Fruit fly (Drosophila melanogaster) whole organism, prepupa: ENCODE results near the gene ImpE1.

ENCODE experiments used
- Blimp-1 ChIP-seq: fragments of 200-800 bp; sonication (Bioruptor generic); optimal IDR thresholded peaks from 3 replicates; lab custom pipeline; 2017; ENCODE audit warnings: missing biosample characterization, missing genetic modification characterization, mild to moderate bottlenecking, moderate library complexity, missing genetic modification reagents
- CG10669 ChIP-seq: fragments of 200-800 bp; sonication (Bioruptor generic); optimal IDR thresholded peaks from 3 replicates; lab custom pipeline; 2018; ENCODE audit warnings: missing biosample characterization, mild to moderate bottlenecking, missing genetic modification characterization, moderate library complexity
- CG11294 ChIP-seq: fragments of 200-800 bp; sonication (Bioruptor generic); IDR thresholded peaks from 2 replicates; pipeline ENCODE4 v1.3.6; 2022; ENCODE audit warnings: missing biosample characterization, missing genetic modification characterization
- CG11762 ChIP-seq: fragments of 200-800 bp; sonication (Bioruptor generic); optimal IDR thresholded peaks from 3 replicates; lab custom pipeline; 2016; ENCODE audit warnings: missing biosample characterization, missing genetic modification characterization; ENCODE audit not compliant: insufficient read depth
- CG11902 ChIP-seq: fragments of 200-800 bp; sonication (Bioruptor generic); optimal IDR thresholded peaks from 3 replicates; lab custom pipeline; 2016; ENCODE audit warnings: missing biosample characterization, missing genetic modification characterization
- CG15336 ChIP-seq: fragments of 200-800 bp; sonication (Bioruptor generic); IDR thresholded peaks from 2 replicates; pipeline ENCODE4 v1.3.6; 2022; ENCODE audit warnings: missing biosample characterization, missing genetic modification characterization
- CG3032 ChIP-seq: fragments of 200-800 bp; optimal IDR thresholded peaks from 2 replicates; lab custom pipeline; 2019; ENCODE audit warnings: missing biosample characterization, mild to moderate bottlenecking, missing genetic modification characterization, moderate library complexity
- CG32006 ChIP-seq: fragments of 200-800 bp; sonication (Bioruptor generic); optimal IDR thresholded peaks from 3 replicates; lab custom pipeline; 2017; ENCODE audit warnings: missing biosample characterization, mild to moderate bottlenecking, missing genetic modification characterization
- CG34406 ChIP-seq: fragments of 200-800 bp; sonication (Bioruptor generic); optimal IDR thresholded peaks from 3 replicates; lab custom pipeline; 2016; ENCODE audit warnings: missing biosample characterization, missing genetic modification characterization
- CG3919 ChIP-seq: fragments of 200-800 bp; sonication (Bioruptor generic); optimal IDR thresholded peaks from 3 replicates; lab custom pipeline; 2016; ENCODE audit warnings: missing biosample characterization, missing genetic modification characterization
- CG4318 ChIP-seq: fragments of 200-800 bp; sonication (Bioruptor generic); optimal IDR thresholded peaks from 3 replicates; lab custom pipeline; 2017; ENCODE audit warnings: missing biosample characterization, mild to moderate bottlenecking, missing genetic modification characterization
- CG6163 ChIP-seq: fragments of 200-800 bp; sonication (Bioruptor generic); IDR thresholded peaks from 3 replicates; pipeline ENCODE4 v1.3.6; 2022; ENCODE audit warnings: missing biosample characterization, missing genetic modification characterization
- CG6792 ChIP-seq: fragments of 200-800 bp; sonication (Bioruptor generic); optimal IDR thresholded peaks from 3 replicates; lab custom pipeline; 2016; ENCODE audit warnings: missing biosample characterization, missing genetic modification characterization
- CG6854 ChIP-seq: fragments of 200-800 bp; sonication (Bioruptor generic); optimal IDR thresholded peaks from 2 replicates; lab custom pipeline; 2017; ENCODE audit warnings: missing biosample characterization, mild to moderate bottlenecking, missing genetic modification characterization
- CG8119 ChIP-seq: fragments of 200-800 bp; sonication (Bioruptor generic); IDR thresholded peaks from 3 replicates; pipeline ENCODE4 v1.3.6; 2022; ENCODE audit warnings: missing biosample characterization, missing genetic modification characterization
- CG8319 ChIP-seq: fragments of 200-800 bp; sonication (Bioruptor generic); optimal IDR thresholded peaks from 3 replicates; lab custom pipeline; 2016; ENCODE audit warnings: missing biosample characterization, missing genetic modification characterization
- CG8632 ChIP-seq: fragments of 200-800 bp; sonication (Bioruptor generic); optimal IDR thresholded peaks from 3 replicates; lab custom pipeline; 2016; ENCODE audit warnings: missing biosample characterization, missing genetic modification characterization
- CG9139 ChIP-seq: fragments of 200-800 bp; sonication (Bioruptor generic); optimal IDR thresholded peaks from 3 replicates; lab custom pipeline; 2017; ENCODE audit warnings: missing biosample characterization, mild to moderate bottlenecking, missing genetic modification characterization
- Eip75B ChIP-seq: fragments of 200-800 bp; sonication (Bioruptor generic); optimal IDR thresholded peaks from 3 replicates; lab custom pipeline; 2016; ENCODE audit warnings: missing biosample characterization, missing genetic modification characterization
- Eip78C ChIP-seq: fragments of 200-800 bp; sonication (Bioruptor generic); peaks from one replicate; lab custom pipeline; 2016; ENCODE audit warnings: missing biosample characterization, missing genetic modification characterization
- Eip93F ChIP-seq: fragments of 200-800 bp; sonication (Bioruptor generic); optimal IDR thresholded peaks from 2 replicates; lab custom pipeline; 2016; ENCODE audit warnings: missing biosample characterization, mild to moderate bottlenecking, missing genetic modification characterization
- Ets21C ChIP-seq: fragments of 200-800 bp; sonication (Bioruptor generic); optimal IDR thresholded peaks from 3 replicates; lab custom pipeline; 2016; ENCODE audit warnings: missing biosample characterization, missing genetic modification characterization
- Ets96B ChIP-seq: fragments of 200-800 bp; optimal IDR thresholded peaks from 2 replicates; lab custom pipeline; 2019; ENCODE audit warnings: missing biosample characterization, mild to moderate bottlenecking, missing genetic modification characterization, moderate library complexity
- Gug ChIP-seq: fragments of 200-800 bp; sonication (Bioruptor generic); IDR thresholded peaks from 2 replicates; pipeline ENCODE4 v1.3.6; 2022; ENCODE audit warnings: missing biosample characterization, missing genetic modification characterization
- Hr4 ChIP-seq: fragments of 200-800 bp; sonication (Bioruptor generic); optimal IDR thresholded peaks from 3 replicates; lab custom pipeline; 2016; ENCODE audit warnings: missing biosample characterization, missing genetic modification characterization
- Met ChIP-seq: fragments of 200-800 bp; sonication (Bioruptor generic); optimal IDR thresholded peaks from 3 replicates; lab custom pipeline; 2016; ENCODE audit warnings: missing biosample characterization, missing genetic modification characterization
- OdsH ChIP-seq: fragments of 200-800 bp; sonication (Bioruptor generic); optimal IDR thresholded peaks from 3 replicates; lab custom pipeline; 2016; ENCODE audit warnings: missing biosample characterization, missing genetic modification characterization
- Smox ChIP-seq: fragments of 200-800 bp; sonication (Bioruptor generic); optimal IDR thresholded peaks from 3 replicates; lab custom pipeline; 2016; ENCODE audit warnings: missing biosample characterization, missing genetic modification characterization
- Sox102F ChIP-seq: fragments of 200-800 bp; sonication (Bioruptor generic); optimal IDR thresholded peaks from 2 replicates; lab custom pipeline; 2016; ENCODE audit warnings: missing biosample characterization, mild to moderate bottlenecking, missing genetic modification characterization
- Sox14 ChIP-seq: fragments of 200-800 bp; sonication (Bioruptor generic); optimal IDR thresholded peaks from 3 replicates; lab custom pipeline; 2016; ENCODE audit warnings: missing biosample characterization, missing genetic modification characterization
- Sox15 ChIP-seq: fragments of 200-800 bp; sonication (Bioruptor generic); optimal IDR thresholded peaks from 3 replicates; lab custom pipeline; 2016; ENCODE audit warnings: missing biosample characterization, missing genetic modification characterization
- acj6 ChIP-seq: fragments of 200-800 bp; sonication (Bioruptor generic); optimal IDR thresholded peaks from 3 replicates; lab custom pipeline; 2016; ENCODE audit warnings: missing biosample characterization, missing genetic modification characterization
- cyc ChIP-seq: fragments of 200-800 bp; sonication (Bioruptor generic); optimal IDR thresholded peaks from 3 replicates; lab custom pipeline; 2016; ENCODE audit warnings: missing biosample characterization, missing genetic modification characterization
- dac ChIP-seq: fragments of 200-800 bp; sonication (Bioruptor generic); optimal IDR thresholded peaks from 2 replicates; lab custom pipeline; 2017; ENCODE audit warnings: missing biosample characterization, mild to moderate bottlenecking, missing genetic modification characterization
- eg ChIP-seq: fragments of 200-800 bp; sonication (Bioruptor generic); IDR thresholded peaks from 3 replicates; pipeline ENCODE4 v1.3.6; 2022; ENCODE audit warnings: missing biosample characterization, missing genetic modification characterization
- esn ChIP-seq: fragments of 200-800 bp; sonication (Bioruptor generic); optimal IDR thresholded peaks from 2 replicates; lab custom pipeline; 2016; ENCODE audit warnings: missing biosample characterization, mild to moderate bottlenecking, missing genetic modification characterization, moderate library complexity
- fd59A ChIP-seq: fragments of 200-800 bp; sonication (Bioruptor generic); optimal IDR thresholded peaks from 2 replicates; lab custom pipeline; 2017; ENCODE audit warnings: missing biosample characterization, mild to moderate bottlenecking, missing genetic modification characterization, missing genetic modification reagents
- fd85E ChIP-seq: fragments of 200-800 bp; sonication (Bioruptor generic); optimal IDR thresholded peaks from 3 replicates; lab custom pipeline; 2016; ENCODE audit warnings: missing biosample characterization, missing genetic modification characterization
- lz ChIP-seq: fragments of 200-800 bp; sonication (Bioruptor generic); optimal IDR thresholded peaks from 3 replicates; lab custom pipeline; 2016; ENCODE audit warnings: missing biosample characterization, missing genetic modification characterization
- net ChIP-seq: fragments of 200-800 bp; sonication (Bioruptor generic); optimal IDR thresholded peaks from 3 replicates; lab custom pipeline; 2016; ENCODE audit warnings: missing biosample characterization, missing genetic modification characterization
- pdm3 ChIP-seq: fragments of 200-800 bp; sonication (Bioruptor generic); optimal IDR thresholded peaks from 3 replicates; lab custom pipeline; 2016; ENCODE audit warnings: missing biosample characterization, missing genetic modification characterization
- salr ChIP-seq, 2 experiments: fragments of 200-800 bp; sonication (Bioruptor generic); optimal IDR thresholded peaks; 3 replicates each; lab custom pipeline; 2016 to 2018; ENCODE audit warnings: missing biosample characterization in 2 of 2, missing genetic modification characterization in 2 of 2, mild to moderate bottlenecking in 1 of 2
- ss ChIP-seq, 2 experiments: fragments of 200-800 bp; sonication (Bioruptor generic); optimal IDR thresholded peaks; 2 replicates in 1 of 2; 3 replicates in 1 of 2; lab custom pipeline; 2017 to 2018; ENCODE audit warnings: mild to moderate bottlenecking in 2 of 2, missing biosample characterization in 2 of 2, missing genetic modification characterization in 2 of 2, moderate library complexity in 1 of 2
- svp ChIP-seq: fragments of 200-800 bp; sonication (Bioruptor generic); peaks from one replicate; lab custom pipeline; 2016; ENCODE audit warnings: missing biosample characterization, missing genetic modification characterization
- topi ChIP-seq: fragments of 200-800 bp; sonication (Bioruptor generic); optimal IDR thresholded peaks from 3 replicates; lab custom pipeline; 2016; ENCODE audit warnings: missing biosample characterization, missing genetic modification characterization
- vri ChIP-seq: fragments of 200-800 bp; sonication (Bioruptor generic); optimal IDR thresholded peaks from 3 replicates; lab custom pipeline; 2016; ENCODE audit warnings: missing biosample characterization, mild to moderate bottlenecking, missing genetic modification characterization

Gene ImpE1

DNA sequence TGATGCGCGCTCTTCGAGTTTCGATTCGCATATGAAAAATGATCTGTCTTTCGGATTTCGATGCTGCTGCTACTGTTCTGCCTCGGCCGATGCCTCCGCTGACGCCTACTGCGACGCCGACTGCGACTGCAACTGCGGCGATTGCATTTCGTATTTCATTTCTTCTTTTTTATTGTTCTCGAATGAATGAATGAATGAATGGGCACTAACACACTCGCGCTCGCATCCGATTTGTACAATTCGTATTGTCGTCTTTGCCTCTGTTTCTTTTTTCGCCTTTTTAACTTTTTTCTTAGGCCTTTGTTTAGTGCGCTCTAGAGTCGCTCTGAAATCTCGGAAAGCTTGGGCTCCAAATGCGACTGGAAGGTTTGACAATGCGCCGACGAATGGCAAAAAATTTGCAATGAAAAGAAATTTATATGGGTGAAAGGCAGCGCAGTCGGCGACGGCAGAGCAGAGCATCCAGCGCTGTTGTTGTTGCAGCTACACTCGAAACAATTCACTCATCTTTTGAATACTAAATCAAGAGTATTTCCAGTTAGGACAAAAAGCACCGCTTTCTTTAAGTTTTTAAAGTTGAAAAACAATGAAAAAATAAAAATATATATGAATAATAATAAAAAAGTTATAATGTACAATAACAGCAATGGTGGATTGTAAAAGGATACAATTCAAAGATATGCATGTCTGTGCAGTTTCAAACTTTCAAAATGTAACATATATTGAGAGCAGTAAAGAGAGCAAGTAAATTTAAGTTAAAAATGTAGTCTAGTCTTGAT, 49.8 kb downstream of the ImpE1 start, which contains the start of gene CG32354 (continued):
- TF ChIP-seq Met (GFP tag; lab: Kevin White, UChicago): peak; percentile 22

DNA sequence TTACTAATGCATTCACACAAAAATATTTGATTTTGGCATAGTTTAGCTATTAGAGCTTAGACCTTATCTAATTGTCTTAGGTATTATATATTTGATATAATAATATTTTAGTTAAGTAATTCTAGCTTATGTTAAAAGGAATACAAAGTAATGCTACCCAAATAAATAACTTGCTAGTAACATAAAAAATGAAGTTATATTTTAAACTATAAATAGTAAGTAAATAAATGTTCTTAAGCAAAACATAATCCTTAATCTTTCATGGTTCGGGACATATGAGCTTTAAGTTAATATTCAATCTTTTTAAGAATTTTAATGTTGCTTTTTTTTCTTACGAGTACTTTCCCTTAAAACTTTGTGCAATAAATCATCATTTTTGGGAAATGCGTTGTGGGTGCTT, 51.0 kb downstream of the ImpE1 start:
- peak; percentile 15 for TF ChIP-seq acj6 (GFP tag; lab: Kevin White, UChicago)
- peak; percentile 85 for TF ChIP-seq Eip78C (GFP tag; lab: Kevin White, UChicago)
- TF ChIP-seq CG3919 (GFP tag; lab: Kevin White, UChicago): peak; percentile 23
- TF ChIP-seq CG3032: peak; percentile 3
- peak; percentile 40; the same call in 1 of the 2 replicates for TF ChIP-seq CG15336 (GFP tag; lab: Robert Waterston, UW)
- TF ChIP-seq Sox102F (GFP tag; lab: Kevin White, UChicago): no peak
- TF ChIP-seq fd85E (GFP tag; lab: Kevin White, UChicago): no peak
- TF ChIP-seq Gug: no peak
- peak; percentile 25 for TF ChIP-seq CG34406 (GFP tag; lab: Kevin White, UChicago)
- TF ChIP-seq fd59A: no peak
- no peak for TF ChIP-seq CG11762
- TF ChIP-seq salr (GFP tag; optimal IDR thresholded peaks at IDR 0.05; lab: Kevin White, UChicago): peak in 1 of 2 experiments; percentile 67
- TF ChIP-seq CG32006: peak; percentile 90
- TF ChIP-seq CG6792 (GFP tag; lab: Kevin White, UChicago): no peak
- TF ChIP-seq OdsH (GFP tag; lab: Kevin White, UChicago): peak; percentile 51
- TF ChIP-seq topi (GFP tag; lab: Kevin White, UChicago): no peak
- TF ChIP-seq Sox14: no peak
- no peak for TF ChIP-seq Met (GFP tag; lab: Kevin White, UChicago)
- TF ChIP-seq vri: no peak
- TF ChIP-seq CG10669 (GFP tag; lab: Kevin White, UChicago): no peak
- no peak for TF ChIP-seq svp
- TF ChIP-seq CG4318: peak; percentile 85
- peak; percentile 2 for TF ChIP-seq CG8632
- peak; percentile 14 for TF ChIP-seq dac (GFP tag; lab: Kevin White, UChicago)
- TF ChIP-seq net (GFP tag; lab: Kevin White, UChicago): peak; percentile 34
- no peak for TF ChIP-seq Eip75B
- no peak for TF ChIP-seq lz (GFP tag; lab: Kevin White, UChicago)
- peak; percentile 65 for TF ChIP-seq Hr4 (GFP tag; lab: Kevin White, UChicago)
- peak; percentile 5 for TF ChIP-seq Ets96B (tag; lab: Kevin White, UChicago)
- TF ChIP-seq CG11294 (GFP tag; lab: Robert Waterston, UW): no peak
- TF ChIP-seq Sox15: no peak
- no peak for TF ChIP-seq esn (GFP tag; lab: Kevin White, UChicago)
- 0 out of 3 replicates have a peak, but pooled peaks have one; percentile 22 for TF ChIP-seq CG8119 (GFP tag; lab: Robert Waterston, UW)

DNA sequence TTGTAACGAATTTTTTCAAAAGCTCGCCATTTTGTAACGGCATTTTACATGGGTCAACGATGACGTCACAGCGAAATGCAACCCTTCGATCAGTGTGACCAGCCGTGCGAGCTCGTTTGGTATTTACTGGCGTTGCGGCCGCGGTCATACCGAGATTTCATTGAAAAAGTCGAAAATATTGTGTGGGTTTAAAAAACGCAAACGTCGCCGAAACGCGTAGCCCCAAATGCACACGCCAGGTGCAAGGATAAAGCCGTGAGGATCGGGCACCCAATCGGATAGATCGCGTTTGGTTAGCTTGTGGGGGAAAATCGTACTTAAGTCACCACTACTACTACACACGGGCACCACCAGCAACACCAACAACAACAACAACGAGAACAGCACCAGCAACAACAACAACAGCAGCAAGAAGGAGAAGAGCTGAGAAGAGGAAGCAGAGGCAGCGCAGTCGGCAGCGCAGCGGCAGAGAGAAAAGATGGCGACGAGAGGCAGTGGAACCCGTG, 52.7 kb downstream of the ImpE1 start, which contains the start of gene Cbl:
Gene Cbl (plus strand): TSS at position 124 of the 506 bp plus-strand sequence.
- TF ChIP-seq Smox (GFP tag; lab: Kevin White, UChicago) (no peak), Eip93F (GFP tag; lab: Kevin White, UChicago) (no peak), svp (no peak), CG3919 (GFP tag; lab: Kevin White, UChicago) (no peak), CG11762 (no peak), OdsH (GFP tag; lab: Kevin White, UChicago) (no peak), CG6854 (peak; percentile 60), esn (GFP tag; lab: Kevin White, UChicago) (peak; percentile 17), Gug (no peak), ss (GFP tag; optimal IDR thresholded peaks at IDR 0.05; lab: Kevin White, UChicago) (no peak), CG8119 (GFP tag; lab: Robert Waterston, UW) (no peak), CG6163 (GFP tag; lab: Robert Waterston, UW) (no peak), Eip78C (GFP tag; lab: Kevin White, UChicago) (peak; percentile 66), CG3032 (peak; percentile 24), lz (GFP tag; lab: Kevin White, UChicago) (no peak), CG9139 (GFP tag; lab: Kevin White, UChicago) (no peak), Blimp-1 (GFP tag; lab: Kevin White, UChicago) (no peak), Ets21C (GFP tag; lab: Kevin White, UChicago) (no peak), CG11902 (no peak), Hr4 (GFP tag; lab: Kevin White, UChicago) (no peak), eg (GFP tag; lab: Robert Waterston, UW) (no peak), cyc (GFP tag; lab: Kevin White, UChicago) (no peak), CG8632 (no peak), Sox14 (peak; percentile 22), dac (GFP tag; lab: Kevin White, UChicago) (no peak), pdm3 (GFP tag; lab: Kevin White, UChicago) (no peak), Eip75B (no peak), CG8319 (no peak), salr (GFP tag; optimal IDR thresholded peaks at IDR 0.05; lab: Kevin White, UChicago) (no peak)
